Worm (Caenorhabditis elegans) whole organism, mixed stage, embryonic: Measurements from ENCODE around the gene inx-7.

ENCODE experiments used
- M03D4.4 ChIP-seq: sonication (generic microtip); optimal IDR thresholded peaks from 2 replicates; lab custom pipeline; 2017; ENCODE audit warnings: mild to moderate bottlenecking, missing genetic modification characterization, missing compliant biosample characterization
- blmp-1 ChIP-seq: fragments of 150-350 bp; optimal IDR thresholded peaks from 2 replicates; lab custom pipeline; 2014; ENCODE audit warnings: missing biosample characterization, missing genetic modification characterization
- ceh-39 ChIP-seq: fragments of 150-350 bp; optimal IDR thresholded peaks from 2 replicates; lab custom pipeline; 2014; ENCODE audit warnings: missing biosample characterization, missing genetic modification characterization
- ceh-83 ChIP-seq: fragments of 200-800 bp; sonication (Bioruptor generic); optimal IDR thresholded peaks from 2 replicates; lab custom pipeline; 2018; ENCODE audit warnings: mild to moderate bottlenecking, missing genetic modification characterization, missing compliant biosample characterization
- ces-1 ChIP-seq: fragments of 150-350 bp; optimal IDR thresholded peaks from 2 replicates; lab custom pipeline; 2014; ENCODE audit warnings: missing biosample characterization, missing genetic modification reagents, missing genetic modification characterization
- cnd-1 ChIP-seq: fragments of 200-800 bp; sonication (Bioruptor generic); optimal IDR thresholded peaks from 2 replicates; lab custom pipeline; 2018; ENCODE audit warnings: mild to moderate bottlenecking, missing genetic modification characterization, missing compliant biosample characterization
- drap-1 ChIP-seq: fragments of 200-800 bp; sonication (Bioruptor generic); optimal IDR thresholded peaks from 3 replicates; lab custom pipeline; 2018; ENCODE audit warnings: mild to moderate bottlenecking, missing genetic modification characterization, missing compliant biosample characterization
- elt-3 ChIP-seq: fragments of 150-350 bp; optimal IDR thresholded peaks from 2 replicates; lab custom pipeline; 2014; ENCODE audit warnings: missing biosample characterization, missing genetic modification characterization
- flh-1 ChIP-seq: fragments of 200-800 bp; sonication (Bioruptor generic); optimal IDR thresholded peaks from 2 replicates; lab custom pipeline; 2018; ENCODE audit warnings: mild to moderate bottlenecking, missing genetic modification characterization, moderate library complexity, missing compliant biosample characterization
- ham-2 ChIP-seq: fragments of 200-800 bp; sonication (Bioruptor generic); optimal IDR thresholded peaks from 2 replicates; lab custom pipeline; 2018; ENCODE audit warnings: mild to moderate bottlenecking, missing genetic modification characterization, missing compliant biosample characterization
- hlh-1 ChIP-seq: fragments of 150-350 bp; optimal IDR thresholded peaks from 2 replicates; lab custom pipeline; 2014; ENCODE audit warnings: missing biosample characterization, missing genetic modification reagents, missing genetic modification characterization
- lin-13 ChIP-seq: fragments of 150-350 bp; optimal IDR thresholded peaks from 2 replicates; lab custom pipeline; 2014; ENCODE audit warnings: missing biosample characterization, missing genetic modification characterization
- lin-32 ChIP-seq: fragments of 200-800 bp; sonication (Bioruptor generic); optimal IDR thresholded peaks from 2 replicates; lab custom pipeline; 2018; ENCODE audit warnings: mild to moderate bottlenecking, missing genetic modification characterization, missing compliant biosample characterization
- lsy-2 ChIP-seq: fragments of 150-350 bp; optimal IDR thresholded peaks from 2 replicates; lab custom pipeline; 2014; ENCODE audit warnings: missing biosample characterization, missing genetic modification characterization
- mab-5 ChIP-seq: fragments of 150-350 bp; optimal IDR thresholded peaks from 2 replicates; lab custom pipeline; 2014; ENCODE audit warnings: missing biosample characterization, missing genetic modification characterization
- mep-1 ChIP-seq: fragments of 150-350 bp; optimal IDR thresholded peaks from 2 replicates; lab custom pipeline; 2017; ENCODE audit warnings: missing biosample characterization, missing genetic modification reagents, missing genetic modification characterization, inconsistent platforms
- mls-2 ChIP-seq: sonication (generic microtip); optimal IDR thresholded peaks from 2 replicates; lab custom pipeline; 2016; ENCODE audit warnings: mild to moderate bottlenecking, missing genetic modification characterization, moderate library complexity, missing compliant biosample characterization
- nhr-12 ChIP-seq: fragments of 150-350 bp; optimal IDR thresholded peaks from 2 replicates; lab custom pipeline; 2014; ENCODE audit warnings: missing biosample characterization, missing genetic modification characterization
- nhr-2 ChIP-seq: fragments of 150-350 bp; optimal IDR thresholded peaks from 2 replicates; lab custom pipeline; 2014; ENCODE audit warnings: missing biosample characterization, missing genetic modification characterization
- nhr-237 ChIP-seq: fragments of 150-350 bp; optimal IDR thresholded peaks from 2 replicates; lab custom pipeline; 2014; ENCODE audit warnings: missing biosample characterization, missing genetic modification characterization
- nhr-28 ChIP-seq: fragments of 150-350 bp; optimal IDR thresholded peaks from 2 replicates; lab custom pipeline; 2014; ENCODE audit warnings: missing biosample characterization, missing genetic modification characterization
- nhr-76 ChIP-seq: sonication (generic microtip); optimal IDR thresholded peaks from 2 replicates; lab custom pipeline; 2017; ENCODE audit warnings: missing biosample characterization, missing genetic modification characterization
- pha-4 ChIP-seq: fragments of 150-350 bp; optimal IDR thresholded peaks from 2 replicates; lab custom pipeline; 2018; ENCODE audit warnings: missing biosample characterization, missing genetic modification reagents, missing genetic modification characterization
- snpc-4 ChIP-seq: fragments of 150-350 bp; optimal IDR thresholded peaks from 2 replicates; lab custom pipeline; 2014; ENCODE audit warnings: missing biosample characterization, missing genetic modification characterization
- tbx-8 ChIP-seq: fragments of 200-800 bp; sonication (Bioruptor generic); optimal IDR thresholded peaks from 2 replicates; lab custom pipeline; 2018; ENCODE audit warnings: mild to moderate bottlenecking, missing genetic modification characterization, moderate library complexity, missing compliant biosample characterization
- unc-120 ChIP-seq: sonication (generic microtip); optimal IDR thresholded peaks from 2 replicates; lab custom pipeline; 2017; ENCODE audit warnings: missing genetic modification characterization, missing compliant biosample characterization; ENCODE audit not compliant: poor library complexity, severe bottlenecking
- unc-39 ChIP-seq: fragments of 150-350 bp; optimal IDR thresholded peaks from 2 replicates; lab custom pipeline; 2014; ENCODE audit warnings: missing biosample characterization, missing genetic modification characterization
- unc-62 ChIP-seq: fragments of 150-350 bp; optimal IDR thresholded peaks from 2 replicates; lab custom pipeline; 2014; ENCODE audit warnings: missing biosample characterization, missing genetic modification reagents, missing genetic modification characterization
- zip-8 ChIP-seq: fragments of 150-350 bp; optimal IDR thresholded peaks from 2 replicates; lab custom pipeline; 2014; ENCODE audit warnings: missing biosample characterization, missing genetic modification characterization
- ztf-11 ChIP-seq: fragments of 150-350 bp; optimal IDR thresholded peaks from 2 replicates; lab custom pipeline; 2014; ENCODE audit warnings: missing biosample characterization, missing genetic modification characterization

inx-7 gene

ce11 chrIV:5959951-5960350 lies 13.5 kb upstream of the inx-7 start:
- TF ChIP-seq ces-1 (GFP tag; lab: Kevin White, UChicago) (peak; percentile 82), lin-13 (no peak)

ce11 chrIV:5954743-5955142 lies 8.3 kb upstream of the inx-7 start:
- TF ChIP-seq ceh-39 (tag; lab: Kevin White, UChicago) (no peak), ces-1 (GFP tag; lab: Kevin White, UChicago) (peak; percentile 79), cnd-1 (tag; lab: Kevin White, UChicago) (peak; percentile 17)

- TF ChIP-seq nhr-76 (tag; lab: Kevin White, UChicago) (no peak), ces-1 (GFP tag; lab: Kevin White, UChicago) (peak; percentile 99), snpc-4 (tag; lab: Kevin White, UChicago) (no peak), lsy-2 (tag; lab: Kevin White, UChicago) (peak; percentile 7)
- TF ChIP-seq, all 35 proteins: peak for 2
These were observed 6.5 kb upstream of the inx-7 start for ce11 chrIV:5952966-5953365.

ce11 chrIV:5949964-5950363 lies 3.5 kb upstream of the inx-7 start:
- TF ChIP-seq lsy-2 (tag; lab: Kevin White, UChicago) (no peak), nhr-12 (tag; lab: Kevin White, UChicago) (no peak), unc-39 (tag; lab: Kevin White, UChicago) (no peak), nhr-28 (tag; lab: Kevin White, UChicago) (no peak), mls-2 (tag; lab: Kevin White, UChicago) (no peak), unc-62 (no peak), tbx-8 (GFP tag; lab: Kevin White, UChicago) (no peak), lin-32 (GFP tag; lab: Kevin White, UChicago) (no peak), ces-1 (GFP tag; lab: Kevin White, UChicago) (no peak), unc-120 (tag; lab: Kevin White, UChicago) (no peak), ceh-83 (GFP tag; lab: Kevin White, UChicago) (no peak), ceh-39 (tag; lab: Kevin White, UChicago) (no peak), elt-3 (tag; lab: Kevin White, UChicago) (no peak), blmp-1 (tag; lab: Kevin White, UChicago) (no peak), M03D4.4 (tag; lab: Kevin White, UChicago) (no peak), mep-1 (tag; lab: Kevin White, UChicago) (no peak), hlh-1 (tag; lab: Kevin White, UChicago) (no peak)

- TF ChIP-seq zip-8 (tag; lab: Kevin White, UChicago) = no peak
- no peak for TF ChIP-seq blmp-1 (tag; lab: Kevin White, UChicago)
- no peak for TF ChIP-seq mab-5 (tag; lab: Kevin White, UChicago)
- no peak for TF ChIP-seq nhr-237 (tag; lab: Kevin White, UChicago)
- no peak for TF ChIP-seq mep-1 (tag; lab: Kevin White, UChicago)
- TF ChIP-seq nhr-2 (tag; lab: Kevin White, UChicago) = no peak
- TF ChIP-seq ham-2 (GFP tag; lab: Kevin White, UChicago) = no peak
- no peak for TF ChIP-seq cnd-1 (tag; lab: Kevin White, UChicago)
- no peak for TF ChIP-seq mls-2 (tag; lab: Kevin White, UChicago)
- TF ChIP-seq lin-32 (GFP tag; lab: Kevin White, UChicago) = no peak
- TF ChIP-seq ztf-11 = no peak
- no peak for TF ChIP-seq pha-4 (tag; lab: Kevin White, UChicago)
- TF ChIP-seq ceh-83 (GFP tag; lab: Kevin White, UChicago) = no peak
- TF ChIP-seq hlh-1 (tag; lab: Kevin White, UChicago) = no peak
- no peak for TF ChIP-seq unc-62
- no peak for TF ChIP-seq drap-1
- no peak for TF ChIP-seq flh-1 (GFP tag; lab: Kevin White, UChicago)
- TF ChIP-seq nhr-12 (tag; lab: Kevin White, UChicago) = no peak
These were observed 2.3 kb upstream of the inx-7 start for ce11 chrIV:5948712-5949111.

- TF ChIP-seq lin-13 (peak; percentile 77), pha-4 (tag; lab: Kevin White, UChicago) (peak; percentile 17), snpc-4 (tag; lab: Kevin White, UChicago) (no peak), lsy-2 (tag; lab: Kevin White, UChicago) (peak; percentile 90), mep-1 (tag; lab: Kevin White, UChicago) (peak; percentile 70), ham-2 (GFP tag; lab: Kevin White, UChicago) (no peak), hlh-1 (tag; lab: Kevin White, UChicago) (peak; percentile 46), ces-1 (GFP tag; lab: Kevin White, UChicago) (peak; percentile 18)
These were observed 1.2 kb upstream of the inx-7 start, which contains the start of gene rps-25 for ce11 chrIV:5947555-5948151. Gene rps-25, minus strand, starts transcription at chrIV:5947605.
